Worm (Caenorhabditis elegans): ENCODE data around the gene D2096.6.
A peak's percentile ranks its signal among the peaks of the same experiment; 100 is the strongest.
"Not testable (repeated sequence)": the region's sequence is repeated elsewhere in the genome, so short reads cannot be mapped to it uniquely, and the experiment has no call there.

Gene D2096.6

ce11 chrIV:8396348-8396747, 27.3 kb upstream of the D2096.6 start, which contains the start of gene timm-17B.2:
timm-17B.2 (plus strand) TSS chrIV:8396648.
- TF ChIP-seq lin-15B (tag; optimal IDR thresholded peaks at IDR 0.05) (no peak), aha-1 (tag) (peak; percentile 40)

DNA sequence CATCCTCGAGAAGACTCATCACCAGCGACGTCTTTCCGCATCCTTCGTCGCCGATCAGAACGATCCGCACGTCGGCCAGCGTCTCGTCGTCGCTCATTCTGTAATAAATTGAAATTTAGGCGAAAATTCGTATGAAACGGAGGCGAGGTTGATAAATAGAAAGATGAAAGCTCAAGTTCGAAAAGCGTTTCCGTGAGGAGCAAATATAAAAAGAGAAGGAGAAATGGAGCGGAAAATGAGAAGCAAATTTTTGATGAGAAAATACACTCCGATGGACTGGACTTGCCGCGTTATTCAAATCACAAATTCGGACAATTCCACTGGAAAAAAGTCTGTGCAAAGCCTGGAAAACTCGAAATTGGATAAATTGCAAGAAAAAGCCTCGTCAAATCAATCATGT, 25.1 kb upstream of the D2096.6 start, which contains the start of gene D2096.11:
D2096.11 (minus strand) TSS at position 101 of the 400 bp plus-strand sequence.
- TF ChIP-seq aha-1 (tag): peak; percentile 33
- no peak for TF ChIP-seq ceh-44 (GFP tag; IDR thresholded peaks at IDR 0.05)
- no peak for TF ChIP-seq fos-1 (tag; optimal IDR thresholded peaks at IDR 0.05)
- TF ChIP-seq ctbp-1 (GFP tag; IDR thresholded peaks at IDR 0.05): no peak

ce11 chrIV:8389139-8389538, 20.1 kb upstream of the D2096.6 start, which contains the start of gene D2096.10:
D2096.10 (minus strand) TSS chrIV:8389239.
- not testable (repeated sequence) for TF ChIP-seq nhr-102 (tag; optimal IDR thresholded peaks at IDR 0.05); lin-13 (GFP tag; optimal IDR thresholded peaks at IDR 0.05); ceh-82 (tag; optimal IDR thresholded peaks at IDR 0.05)

DNA sequence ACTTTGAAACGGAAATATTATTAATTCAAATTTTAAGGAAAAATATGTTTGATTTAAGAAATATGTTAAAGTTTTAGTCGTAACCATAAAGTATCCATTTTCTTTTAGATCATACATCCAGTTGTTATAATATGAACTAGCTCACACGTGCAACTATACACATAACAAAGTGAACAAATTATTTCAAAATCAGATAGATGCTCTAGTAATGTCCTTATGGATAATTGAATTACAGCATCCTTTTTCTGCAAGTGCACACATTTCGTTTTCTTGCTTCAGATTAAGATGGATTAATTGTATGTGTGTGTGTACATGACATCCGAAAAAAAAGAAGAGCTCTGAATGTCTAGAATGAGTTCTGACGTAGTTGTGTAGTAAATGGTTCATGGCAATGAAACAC, 16.6 kb upstream of the D2096.6 start:
- no peak for TF ChIP-seq madf-5 (GFP tag; IDR thresholded peaks at IDR 0.05)
- peak; percentile 90 for TF ChIP-seq ces-1 (GFP tag; optimal IDR thresholded peaks at IDR 0.05)
- TF ChIP-seq unc-130 (GFP tag; optimal IDR thresholded peaks at IDR 0.05): no peak
- no peak for TF ChIP-seq zfp-3 (GFP tag; conservative IDR thresholded peaks at IDR 0.05)
- no peak for TF ChIP-seq nhr-6 (tag; optimal IDR thresholded peaks at IDR 0.05)
- peak in 1 of 2 experiments; percentile 15 for TF ChIP-seq unc-62 (GFP tag; optimal IDR thresholded peaks at IDR 0.05 in 1 of 2)
- TF ChIP-seq unc-62 (tag; optimal IDR thresholded peaks at IDR 0.05): no peak
- TF ChIP-seq F44E2.7 (GFP tag; IDR thresholded peaks at IDR 0.05): no peak
- TF ChIP-seq daf-8 (GFP tag; IDR thresholded peaks at IDR 0.05): no peak
- TF ChIP-seq aha-1 (tag): peak; percentile 4
- no peak for TF ChIP-seq tag-97 (GFP tag; IDR thresholded peaks at IDR 0.05)
- TF ChIP-seq dve-1 (tag; optimal IDR thresholded peaks at IDR 0.05; ENCODE audit: insufficient read depth): no peak
- TF ChIP-seq nhr-28 (tag; optimal IDR thresholded peaks at IDR 0.05): no peak
- TF ChIP-seq lin-29 (GFP tag; IDR thresholded peaks at IDR 0.05): no peak
- no peak for TF ChIP-seq spr-1 (tag; optimal IDR thresholded peaks at IDR 0.05)
- TF ChIP-seq ceh-32 (tag; optimal IDR thresholded peaks at IDR 0.05; ENCODE audit: poor library complexity): no peak
- no peak for TF ChIP-seq dmd-6 (GFP tag; IDR thresholded peaks at IDR 0.05)

ce11 chrIV:8384737-8385136, 15.7 kb upstream of the D2096.6 start:
- no peak for TF ChIP-seq zip-11 (GFP tag; IDR thresholded peaks at IDR 0.05)
- TF ChIP-seq F37D6.2 (tag; optimal IDR thresholded peaks at IDR 0.05): no peak
- peak in 1 of 2 experiments; percentile 94 for TF ChIP-seq unc-62 (GFP tag; optimal IDR thresholded peaks at IDR 0.05 in 1 of 2)
- no peak for TF ChIP-seq unc-62 (tag; optimal IDR thresholded peaks at IDR 0.05)
- TF ChIP-seq T20F7.1 (GFP tag; optimal IDR thresholded peaks at IDR 0.05): no peak
- no peak for TF ChIP-seq attf-4 (tag; optimal IDR thresholded peaks at IDR 0.05)

DNA sequence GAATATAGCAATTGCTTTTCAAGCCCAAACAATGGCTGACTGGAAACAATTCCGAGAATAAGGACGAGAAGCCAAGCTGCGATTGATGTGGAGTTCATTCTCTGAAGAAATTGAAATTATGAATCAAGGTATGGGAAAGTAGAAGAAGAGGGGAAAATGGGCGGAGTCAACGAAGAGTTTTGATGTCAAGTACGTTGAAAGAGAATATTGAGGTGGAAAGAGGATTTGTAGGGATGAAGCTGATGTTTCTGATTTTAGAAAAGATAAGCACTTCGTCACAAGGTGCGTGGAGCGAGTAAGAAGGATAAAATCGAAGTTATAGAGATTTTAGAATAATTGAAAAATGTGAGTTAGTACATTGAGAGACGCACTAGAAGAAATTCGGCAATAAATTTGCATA, 13.7 kb upstream of the D2096.6 start, which contains the start of gene D2096.9:
D2096.9 (minus strand) TSS at position 101 of the 400 bp plus-strand sequence.
- no peak for TF ChIP-seq nhr-10 (tag; optimal IDR thresholded peaks at IDR 0.05)
- peak in 1 of 2 experiments; percentile 52 for TF ChIP-seq unc-62 (GFP tag; optimal IDR thresholded peaks at IDR 0.05 in 1 of 2)
- no peak for TF ChIP-seq unc-62 (tag; optimal IDR thresholded peaks at IDR 0.05)
- no peak for TF ChIP-seq F26F4.8 (GFP tag; conservative IDR thresholded peaks at IDR 0.05)

ce11 chrIV:8380266-8380850, 11.3 kb upstream of the D2096.6 start:
- TF ChIP-seq ceh-44 (GFP tag; IDR thresholded peaks at IDR 0.05) (no peak), R02D3.7 (tag; optimal IDR thresholded peaks at IDR 0.05) (no peak), mep-1 (tag; optimal IDR thresholded peaks at IDR 0.05) (no peak), mdl-1 (tag; optimal IDR thresholded peaks at IDR 0.05) (no peak), lin-38 (GFP tag; IDR thresholded peaks at IDR 0.05) (no peak), ces-1 (GFP tag; optimal IDR thresholded peaks at IDR 0.05) (no peak), ama-1 (optimal IDR thresholded peaks at IDR 0.05) (no peak), saeg-2 (GFP tag; IDR thresholded peaks at IDR 0.05) (no peak), daf-16 (GFP tag; optimal IDR thresholded peaks at IDR 0.05) (peak in 1 of 2 experiments; percentile 47), daf-16 (tag; optimal IDR thresholded peaks at IDR 0.05) (peak; percentile 81), Y5F2A.4 (GFP tag; optimal IDR thresholded peaks at IDR 0.05) (no peak), sdz-12 (GFP tag; optimal IDR thresholded peaks at IDR 0.05) (no peak), nhr-102 (tag; optimal IDR thresholded peaks at IDR 0.05) (peak; percentile 11), lin-13 (GFP tag; optimal IDR thresholded peaks at IDR 0.05) (no peak), dve-1 (tag; optimal IDR thresholded peaks at IDR 0.05; ENCODE audit: insufficient read depth) (peak; percentile 77), skn-1 (tag; optimal IDR thresholded peaks at IDR 0.05) (no peak)

Measured in whole organism, L4 larva.